Worm (Caenorhabditis elegans) whole organism, L4 larva: ENCODE measurements around the gene F22H10.2.

Experiments
- Y105C5A.15 ChIP-seq: fragments of 200-800 bp; sonication (Bioruptor generic); IDR thresholded peaks from 2 replicates; pipeline ENCODE4 v1.3.6; 2022; ENCODE audit warnings: missing genetic modification characterization, missing compliant biosample characterization
- aha-1 ChIP-seq: fragments of 150-350 bp; peaks from one replicate; lab custom pipeline; 2014; ENCODE audit warnings: missing biosample characterization, missing genetic modification characterization
- arid-1 ChIP-seq: fragments of 200-800 bp; sonication (Bioruptor generic); conservative IDR thresholded peaks from 2 replicates; pipeline ENCODE4 v1.3.6; 2022; ENCODE audit warnings: missing genetic modification reagents, missing genetic modification characterization, missing compliant biosample characterization
- ceh-44 ChIP-seq: fragments of 200-800 bp; sonication (Bioruptor generic); IDR thresholded peaks from 2 replicates; pipeline ENCODE4 v1.3.6; 2022; ENCODE audit warnings: missing genetic modification reagents, missing genetic modification characterization, missing compliant biosample characterization
- cey-2 ChIP-seq: sonication (generic microtip); optimal IDR thresholded peaks from 3 replicates; lab custom pipeline; 2017; ENCODE audit warnings: missing genetic modification characterization, mild to moderate bottlenecking, missing compliant biosample characterization, antibody characterized with exemption, borderline replicate concordance; ENCODE audit not compliant: insufficient read depth
- ctbp-1 ChIP-seq: fragments of 200-800 bp; sonication (Bioruptor generic); IDR thresholded peaks from 2 replicates; pipeline ENCODE4 v1.3.6; 2022; ENCODE audit warnings: missing genetic modification reagents, missing genetic modification characterization, missing compliant biosample characterization
- daf-12 ChIP-seq: fragments of 150-350 bp; optimal IDR thresholded peaks from 2 replicates; lab custom pipeline; 2014; ENCODE audit warnings: missing biosample characterization, missing genetic modification reagents, missing genetic modification characterization
- daf-16 ChIP-seq, 3 experiments: sonication (generic microtip); optimal IDR thresholded peaks; 2 replicates each; lab custom pipeline; 2016 to 2017; ENCODE audit warnings: missing genetic modification characterization in 3 of 3, missing genetic modification reagents in 3 of 3, mild to moderate bottlenecking in 2 of 3, missing compliant biosample characterization in 2 of 3, missing biosample characterization in 1 of 3, moderate library complexity in 1 of 3
- daf-8 ChIP-seq: fragments of 200-800 bp; sonication (Bioruptor generic); IDR thresholded peaks from 2 replicates; pipeline ENCODE4 v1.3.6; 2022; ENCODE audit warnings: missing genetic modification characterization, missing compliant biosample characterization
- dmd-8 ChIP-seq: fragments of 200-800 bp; sonication (Bioruptor generic); IDR thresholded peaks from 2 replicates; pipeline ENCODE4 v1.3.6; 2022; ENCODE audit warnings: missing genetic modification characterization, missing compliant biosample characterization
- dve-1 ChIP-seq: sonication (generic microtip); optimal IDR thresholded peaks from 2 replicates; lab custom pipeline; 2017; ENCODE audit warnings: antibody characterized with exemption, mild to moderate bottlenecking, missing genetic modification characterization, missing compliant biosample characterization; ENCODE audit not compliant: insufficient read depth
- hlh-11 ChIP-seq: fragments of 200-800 bp; sonication (Bioruptor generic); optimal IDR thresholded peaks from 2 replicates; lab custom pipeline; 2018; ENCODE audit warnings: mild to moderate bottlenecking, missing genetic modification characterization, missing compliant biosample characterization
- hlh-30 ChIP-seq: sonication (generic microtip); optimal IDR thresholded peaks from 2 replicates; lab custom pipeline; 2017; ENCODE audit warnings: antibody characterized with exemption, mild to moderate bottlenecking, missing genetic modification characterization, missing compliant biosample characterization; ENCODE audit not compliant: insufficient read depth
- lin-1 ChIP-seq: fragments of 200-800 bp; sonication (Bioruptor generic); IDR thresholded peaks from 2 replicates; pipeline ENCODE4 v1.3.6; 2022; ENCODE audit warnings: missing genetic modification reagents, missing genetic modification characterization, missing compliant biosample characterization
- lin-13 ChIP-seq: fragments of 150-350 bp; optimal IDR thresholded peaks from 2 replicates; lab custom pipeline; 2014; ENCODE audit warnings: missing biosample characterization, missing genetic modification reagents, missing genetic modification characterization
- mdl-1 ChIP-seq, 2 experiments: fragments of 150-350 bp in 1 of 2; sonication (generic microtip) in 1 of 2; optimal IDR thresholded peaks; 2 replicates each; lab custom pipeline; 2014 to 2017; ENCODE audit warnings: missing biosample characterization in 2 of 2, missing genetic modification characterization in 2 of 2
- mxl-3 ChIP-seq: fragments of 200-800 bp; sonication (Bioruptor generic); optimal IDR thresholded peaks from 2 replicates; lab custom pipeline; 2018; ENCODE audit warnings: mild to moderate bottlenecking, missing genetic modification characterization, missing compliant biosample characterization
- nhr-10 ChIP-seq: fragments of 150-350 bp; optimal IDR thresholded peaks from 2 replicates; lab custom pipeline; 2014; ENCODE audit warnings: missing biosample characterization, missing genetic modification characterization
- nhr-111 ChIP-seq: fragments of 200-800 bp; sonication (Bioruptor generic); optimal IDR thresholded peaks from 2 replicates; lab custom pipeline; 2018; ENCODE audit warnings: mild to moderate bottlenecking, missing genetic modification characterization, missing compliant biosample characterization
- nhr-28 ChIP-seq: fragments of 150-350 bp; optimal IDR thresholded peaks from 2 replicates; lab custom pipeline; 2014; ENCODE audit warnings: missing biosample characterization, missing genetic modification characterization
- nhr-76 ChIP-seq: fragments of 150-350 bp; optimal IDR thresholded peaks from 2 replicates; lab custom pipeline; 2014; ENCODE audit warnings: missing biosample characterization, missing genetic modification characterization
- pha-4 ChIP-seq, 2 experiments: fragments of 150-350 bp in 1 of 2; fragments of 200-800 bp in 1 of 2; sonication (Bioruptor generic) in 1 of 2; IDR thresholded peaks in 1 of 2; optimal IDR thresholded peaks in 1 of 2; 2 replicates each; pipeline versions ENCODE4 v1.3.6 to Lab custom; 2014 to 2022; ENCODE audit warnings: missing genetic modification characterization in 2 of 2, missing genetic modification reagents in 2 of 2, missing biosample characterization in 1 of 2, missing compliant biosample characterization in 1 of 2
- rbr-2 ChIP-seq: sonication (generic microtip); optimal IDR thresholded peaks from 2 replicates; lab custom pipeline; 2016; ENCODE audit warnings: missing genotype, missing genetic modification characterization, missing compliant biosample characterization
- saeg-2 ChIP-seq: fragments of 200-800 bp; sonication (Bioruptor generic); IDR thresholded peaks from 2 replicates; pipeline ENCODE4 v1.3.6; 2022; ENCODE audit warnings: missing genetic modification reagents, missing genetic modification characterization, missing compliant biosample characterization
- set-16 ChIP-seq: fragments of 200-800 bp; sonication (Bioruptor generic); IDR thresholded peaks from 2 replicates; pipeline ENCODE4 v1.3.6; 2022; ENCODE audit warnings: missing genetic modification reagents, missing genetic modification characterization, missing compliant biosample characterization
- snpc-1.2 ChIP-seq: fragments of 200-800 bp; sonication (Bioruptor generic); IDR thresholded peaks from 2 replicates; pipeline ENCODE4 v1.3.6; 2022; ENCODE audit warnings: missing genetic modification reagents, missing genetic modification characterization, missing compliant biosample characterization
- spr-3 ChIP-seq: fragments of 200-800 bp; sonication (Bioruptor generic); optimal IDR thresholded peaks from 2 replicates; lab custom pipeline; 2018; ENCODE audit warnings: mild to moderate bottlenecking, missing genetic modification characterization, missing compliant biosample characterization
- unc-39 ChIP-seq: sonication (generic microtip); optimal IDR thresholded peaks from 2 replicates; lab custom pipeline; 2017; ENCODE audit warnings: missing biosample characterization, missing genetic modification characterization
- unc-62 ChIP-seq, 3 experiments: fragments of 150-350 bp in 1 of 3; sonication (generic microtip); optimal IDR thresholded peaks in 2 of 3; peaks in 1 of 3; 1 replicate in 1 of 3; 2 replicates in 2 of 3; lab custom pipeline; 2014 to 2017; ENCODE audit warnings: missing biosample characterization in 3 of 3, missing genetic modification characterization in 3 of 3, missing genetic modification reagents in 3 of 3, missing genotype in 1 of 3
- ztf-11 ChIP-seq: fragments of 150-350 bp; optimal IDR thresholded peaks from 2 replicates; lab custom pipeline; 2014; ENCODE audit warnings: missing biosample characterization, missing genetic modification characterization
- ztf-7 ChIP-seq: fragments of 150-350 bp; optimal IDR thresholded peaks from 2 replicates; lab custom pipeline; 2014; ENCODE audit warnings: missing biosample characterization, missing genetic modification characterization

F22H10.2 gene

ce11 chrX:16647222-16647621 is 32.1 kb upstream of the F22H10.2 start:
- TF ChIP-seq hlh-11 (tag; lab: Kevin White, UChicago) (peak; percentile 35), mxl-3 (GFP tag; lab: Kevin White, UChicago) (peak; percentile 42), ztf-11 (tag; lab: Kevin White, UChicago) (no peak), nhr-28 (tag; lab: Kevin White, UChicago) (peak; percentile 9)
- TF ChIP-seq, all 104 proteins: peak for 3

- TF ChIP-seq nhr-76 (no peak), ztf-7 (no peak), dve-1 (tag; lab: Kevin White, UChicago) (no peak)
Observed at ce11 chrX:16648773-16649172, 30.6 kb upstream of the F22H10.2 start.

ce11 chrX:16650600-16650999 is 28.7 kb upstream of the F22H10.2 start:
- no peak for TF ChIP-seq spr-3
- TF ChIP-seq unc-39 = no peak
- TF ChIP-seq cey-2 (tag; lab: Kevin White, UChicago) = no peak
- TF ChIP-seq aha-1 = no peak
- TF ChIP-seq ztf-7 = no peak
- TF ChIP-seq dmd-8 = no peak
- no peak for TF ChIP-seq arid-1 (GFP tag; lab: Robert Waterston, UW)
- no peak for TF ChIP-seq saeg-2 (GFP tag; lab: Robert Waterston, UW)
- no peak for TF ChIP-seq rbr-2 (tag; lab: Kevin White, UChicago)
- TF ChIP-seq pha-4 (GFP tag; IDR thresholded peaks at IDR 0.05; lab: Robert Waterston, UW) = no peak
- no peak for TF ChIP-seq pha-4 (tag; optimal IDR thresholded peaks at IDR 0.05; lab: Kevin White, UChicago)
- no peak for TF ChIP-seq nhr-10 (tag; lab: Kevin White, UChicago)
- TF ChIP-seq daf-12 = no peak
- TF ChIP-seq Y105C5A.15 = no peak
- no peak for TF ChIP-seq daf-8 (GFP tag; lab: Robert Waterston, UW)
- no peak for TF ChIP-seq ctbp-1 (GFP tag; lab: Robert Waterston, UW)
- no peak for TF ChIP-seq lin-1 (GFP tag; lab: Robert Waterston, UW)
- TF ChIP-seq, all 104 proteins: peak for 0

ce11 chrX:16655283-16655682 is 24.1 kb upstream of the F22H10.2 start:
- TF ChIP-seq set-16 (GFP tag; lab: Robert Waterston, UW) (peak; percentile 42; the same call in 1 of the 2 replicates), daf-16 (GFP tag; optimal IDR thresholded peaks at IDR 0.05; lab: Kevin White, UChicago) (peak in 1 of 2 experiments; percentile 11), daf-16 (tag; optimal IDR thresholded peaks at IDR 0.05; lab: Kevin White, UChicago) (no peak), nhr-111 (GFP tag; lab: Kevin White, UChicago) (no peak), snpc-1.2 (GFP tag; lab: Robert Waterston, UW) (no peak), hlh-11 (tag; lab: Kevin White, UChicago) (peak; percentile 42)
- TF ChIP-seq, all 104 proteins: peak for 3

ce11 chrX:16658309-16658708 is 21.0 kb upstream of the F22H10.2 start:
- TF ChIP-seq unc-62 (GFP tag; optimal IDR thresholded peaks at IDR 0.05 in 1 of 2; lab: Kevin White, UChicago) (peak in 1 of 2 experiments; percentile 60), unc-62 (tag; optimal IDR thresholded peaks at IDR 0.05; lab: Kevin White, UChicago) (no peak), mxl-3 (GFP tag; lab: Kevin White, UChicago) (peak; percentile 22), lin-13 (GFP tag; lab: Kevin White, UChicago) (no peak), nhr-28 (tag; lab: Kevin White, UChicago) (peak; percentile 3)
- TF ChIP-seq, all 104 proteins: peak for 3

- no peak for TF ChIP-seq mdl-1 (tag; optimal IDR thresholded peaks at IDR 0.05; lab: Kevin White, UChicago)
- no peak for TF ChIP-seq ceh-44 (GFP tag; lab: Robert Waterston, UW)
- no peak for TF ChIP-seq hlh-30 (tag; lab: Kevin White, UChicago)
- no peak for TF ChIP-seq nhr-76
Observed at ce11 chrX:16660268-16660667, 19.1 kb upstream of the F22H10.2 start.
